Fruit fly (Drosophila melanogaster): ENCODE data around the gene p38c.

The p38c gene

dm6 chr3R:24106059-24106631 is 43.9 kb downstream of the p38c start (continued):
- TF ChIP-seq CG10669 (GFP tag; optimal IDR thresholded peaks at IDR 0.05) (peak; percentile 35), Sox15 (GFP tag; optimal IDR thresholded peaks at IDR 0.05) (no peak), dsx (GFP tag; optimal IDR thresholded peaks at IDR 0.05; ENCODE audit: poor library complexity, severe bottlenecking) (no peak), cyc (GFP tag; optimal IDR thresholded peaks at IDR 0.05) (peak; percentile 37), Met (GFP tag; optimal IDR thresholded peaks at IDR 0.05) (peak; percentile 76), CG8319 (GFP tag; optimal IDR thresholded peaks at IDR 0.05) (peak; percentile 36), OdsH (GFP tag; optimal IDR thresholded peaks at IDR 0.05) (peak; percentile 70), salr (GFP tag; optimal IDR thresholded peaks at IDR 0.05) (peak in 1 of 2 experiments; percentile 42), Gug (GFP tag; IDR thresholded peaks at IDR 0.05) (no peak), CG11762 (GFP tag; optimal IDR thresholded peaks at IDR 0.05; ENCODE audit: insufficient read depth) (peak; percentile 59), Ets96B (tag; optimal IDR thresholded peaks at IDR 0.05) (peak; percentile 25), Eip93F (GFP tag; optimal IDR thresholded peaks at IDR 0.05) (peak; percentile 80), CG15336 (GFP tag; IDR thresholded peaks at IDR 0.05) (no peak), CG11902 (GFP tag; optimal IDR thresholded peaks at IDR 0.05) (no peak), CG6792 (GFP tag; optimal IDR thresholded peaks at IDR 0.05) (peak; percentile 72), CG10631 (GFP tag; optimal IDR thresholded peaks at IDR 0.05) (peak; percentile 57), CG6808 (GFP tag; optimal IDR thresholded peaks at IDR 0.05) (peak; percentile 6), ss (GFP tag; optimal IDR thresholded peaks at IDR 0.05) (peak; percentile 24 to 27), dac (GFP tag; optimal IDR thresholded peaks at IDR 0.05) (no peak), pdm3 (GFP tag; optimal IDR thresholded peaks at IDR 0.05) (peak; percentile 78), Eip75B (GFP tag; optimal IDR thresholded peaks at IDR 0.05) (peak; percentile 65), CG1621 (tag; optimal IDR thresholded peaks at IDR 0.05) (peak; percentile 71), vri (GFP tag; optimal IDR thresholded peaks at IDR 0.05) (peak; percentile 95), Lpt (GFP tag; optimal IDR thresholded peaks at IDR 0.05) (peak; percentile 8), CG4318 (GFP tag; optimal IDR thresholded peaks at IDR 0.05) (no peak), fkh (GFP tag; optimal IDR thresholded peaks at IDR 0.05) (no peak), Hr4 (GFP tag; optimal IDR thresholded peaks at IDR 0.05) (peak; percentile 78), CG8119 (GFP tag; IDR thresholded peaks at IDR 0.05) (no peak), acj6 (GFP tag; optimal IDR thresholded peaks at IDR 0.05) (peak; percentile 68), topi (GFP tag; optimal IDR thresholded peaks at IDR 0.05) (peak; percentile 75), CG32006 (GFP tag; optimal IDR thresholded peaks at IDR 0.05) (peak; percentile 27), Sox102F (GFP tag; optimal IDR thresholded peaks at IDR 0.05) (peak; percentile 82), spab (GFP tag; optimal IDR thresholded peaks at IDR 0.05) (no peak), Sox14 (GFP tag; optimal IDR thresholded peaks at IDR 0.05) (peak; percentile 61), lz (GFP tag; optimal IDR thresholded peaks at IDR 0.05) (peak; percentile 47), CG6163 (GFP tag; IDR thresholded peaks at IDR 0.05) (no peak), fd59A (GFP tag; optimal IDR thresholded peaks at IDR 0.05) (no peak), CG3919 (GFP tag; optimal IDR thresholded peaks at IDR 0.05) (peak; percentile 77), CG11294 (GFP tag; IDR thresholded peaks at IDR 0.05) (no peak), CG9139 (GFP tag; optimal IDR thresholded peaks at IDR 0.05) (no peak), CG34406 (GFP tag; optimal IDR thresholded peaks at IDR 0.05) (peak; percentile 49)

- TF ChIP-seq Smox (GFP tag; optimal IDR thresholded peaks at IDR 0.05) (no peak), Eip78C (GFP tag) (peak; percentile 23), fd59A (GFP tag; optimal IDR thresholded peaks at IDR 0.05) (no peak), CG34406 (GFP tag; optimal IDR thresholded peaks at IDR 0.05) (peak; percentile 37), pdm3 (GFP tag; optimal IDR thresholded peaks at IDR 0.05) (no peak), CG3919 (GFP tag; optimal IDR thresholded peaks at IDR 0.05) (peak; percentile 27), CG8632 (GFP tag; optimal IDR thresholded peaks at IDR 0.05) (no peak), Gug (GFP tag; IDR thresholded peaks at IDR 0.05) (no peak), CG6854 (GFP tag; optimal IDR thresholded peaks at IDR 0.05) (peak; percentile 61), CG6276 (GFP tag; optimal IDR thresholded peaks at IDR 0.05) (peak; percentile 22), CG10631 (GFP tag; optimal IDR thresholded peaks at IDR 0.05) (no peak), Ets21C (GFP tag; optimal IDR thresholded peaks at IDR 0.05) (no peak), esn (GFP tag; optimal IDR thresholded peaks at IDR 0.05) (peak; percentile 39), CG16779 (tag; optimal IDR thresholded peaks at IDR 0.05) (peak; percentile 61), net (GFP tag; optimal IDR thresholded peaks at IDR 0.05) (no peak), fkh (GFP tag; optimal IDR thresholded peaks at IDR 0.05) (peak; percentile 89), dsx (GFP tag; optimal IDR thresholded peaks at IDR 0.05; ENCODE audit: poor library complexity, severe bottlenecking) (no peak), Eip75B (GFP tag; optimal IDR thresholded peaks at IDR 0.05) (peak; percentile 8)
Observed at dm6 chr3R:24105312-24105902, 44.6 kb downstream of the p38c start, which contains the start of gene Syx1A. Gene Syx1A, minus strand, starts transcription at chr3R:24105763.
